Worm (Caenorhabditis elegans) whole organism, L4/young adult: Measurements from ENCODE around the gene nlp-76.
A peak's percentile ranks its signal among the peaks of the same experiment; 100 is the strongest.

Experiments
- W03F9.2 ChIP-seq: fragments of 150-350 bp; optimal IDR thresholded peaks from 2 replicates; lab custom pipeline; 2014; ENCODE audit warnings: missing biosample characterization, missing genetic modification characterization
- dao-5 ChIP-seq: sonication (generic microtip); optimal IDR thresholded peaks from 2 replicates; lab custom pipeline; 2016; ENCODE audit warnings: missing genotype, missing genetic modification characterization, moderate library complexity, missing compliant biosample characterization
- him-1 ChIP-seq: sonication (generic microtip); optimal IDR thresholded peaks from 2 replicates; lab custom pipeline; 2016; ENCODE audit warnings: missing genotype, missing genetic modification reagents, missing genetic modification characterization, missing compliant biosample characterization

Gene nlp-76

DNA sequence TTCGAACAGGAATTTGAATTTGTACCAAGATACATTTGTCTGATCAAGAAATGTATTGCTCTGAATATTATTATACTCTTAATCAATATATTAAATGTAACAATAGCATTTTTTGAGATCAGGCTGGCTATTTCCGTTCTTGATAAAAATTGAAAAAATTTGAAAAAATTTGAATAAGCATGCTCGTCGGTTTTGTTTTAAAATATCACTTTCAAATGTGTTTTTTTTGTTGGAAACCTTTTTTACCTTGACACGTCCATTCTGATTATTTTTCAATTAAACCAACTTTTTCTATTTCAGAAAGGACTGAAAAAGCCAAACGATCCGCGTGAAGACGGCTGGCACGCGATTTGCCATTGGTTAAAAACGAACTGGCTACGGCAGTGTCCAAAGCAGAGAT is 14.8 kb upstream of the nlp-76 start, which contains the start of gene adt-1:
TSS of gene adt-1 (plus strand) at position 301 of the 400 bp plus-strand sequence.
- no peak for TF ChIP-seq dao-5
- TF ChIP-seq him-1: no peak
- no peak for TF ChIP-seq W03F9.2 (tag; lab: Kevin White, UChicago)

DNA sequence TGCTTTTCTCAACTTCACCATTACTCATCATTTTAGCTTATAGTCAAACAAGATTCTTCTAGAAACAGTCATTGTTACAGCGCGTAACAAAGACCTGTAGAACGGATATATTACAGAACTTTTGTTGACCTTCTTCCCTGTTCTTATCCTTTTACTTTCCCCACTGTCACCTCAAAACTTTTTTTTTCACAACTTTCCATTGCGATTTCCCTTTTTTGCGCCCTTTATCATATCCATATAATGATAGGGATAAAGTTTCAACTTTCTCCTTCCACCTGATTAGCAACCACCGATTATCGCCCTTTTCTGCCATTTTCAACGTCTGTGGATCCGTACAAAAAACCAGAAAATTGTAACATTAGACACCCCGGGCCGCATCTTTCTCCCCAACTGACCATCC is 13.4 kb upstream of the nlp-76 start:
- TF ChIP-seq him-1 (no peak), W03F9.2 (tag; lab: Kevin White, UChicago) (no peak), dao-5 (no peak)

DNA sequence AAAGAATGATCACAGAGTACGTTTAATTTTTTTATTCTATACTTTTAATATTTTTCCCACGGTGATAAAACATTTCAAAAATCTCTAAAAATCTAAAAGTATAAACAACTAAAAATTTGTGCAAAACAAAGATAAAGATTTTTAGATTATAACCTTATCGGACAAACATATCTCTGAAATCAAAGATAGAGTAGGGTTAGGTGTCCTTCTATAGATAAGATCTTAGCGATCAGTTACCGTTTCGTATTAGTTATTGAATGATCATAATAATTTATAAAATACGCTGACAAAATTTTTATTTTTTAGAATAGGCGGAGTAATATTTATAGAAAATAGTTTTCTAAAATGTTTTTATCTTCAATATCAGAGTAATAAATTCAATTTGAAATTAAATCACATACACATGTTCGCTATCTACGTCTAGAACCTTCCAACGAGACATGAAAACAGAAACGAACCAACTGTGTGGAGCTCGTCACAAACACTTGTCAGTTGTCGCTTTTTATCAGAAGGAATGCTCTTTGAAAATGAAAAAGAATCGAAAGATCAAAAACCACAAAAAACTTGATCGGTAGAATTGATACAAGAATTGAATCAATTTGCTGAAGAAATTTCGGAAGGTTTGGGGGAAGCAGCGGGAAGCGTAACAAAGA is 8.1 kb upstream of the nlp-76 start:
- TF ChIP-seq dao-5 (no peak), him-1 (no peak), W03F9.2 (tag; lab: Kevin White, UChicago) (no peak)

DNA sequence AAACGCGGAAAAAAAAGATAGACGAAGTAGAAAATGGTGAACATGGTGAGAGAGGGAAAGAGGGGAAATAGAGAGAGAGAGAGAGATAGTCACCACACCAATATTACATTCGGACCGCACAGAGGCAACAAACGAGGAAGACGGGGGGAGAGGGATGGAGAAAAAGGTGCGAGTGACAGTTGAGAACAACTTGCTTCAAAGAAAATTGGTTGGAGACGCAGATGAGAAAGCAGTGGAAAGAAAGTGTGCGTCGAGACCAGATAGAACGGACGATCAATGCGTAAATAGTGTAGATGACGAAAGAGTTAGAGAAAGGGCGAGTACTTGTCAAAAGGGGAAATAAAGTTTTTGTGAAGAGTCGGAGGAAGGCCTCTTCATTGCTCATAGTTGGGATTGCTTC is 6.7 kb upstream of the nlp-76 start:
- TF ChIP-seq him-1 (peak; percentile 20), dao-5 (no peak), W03F9.2 (tag; lab: Kevin White, UChicago) (peak; percentile 31)

DNA sequence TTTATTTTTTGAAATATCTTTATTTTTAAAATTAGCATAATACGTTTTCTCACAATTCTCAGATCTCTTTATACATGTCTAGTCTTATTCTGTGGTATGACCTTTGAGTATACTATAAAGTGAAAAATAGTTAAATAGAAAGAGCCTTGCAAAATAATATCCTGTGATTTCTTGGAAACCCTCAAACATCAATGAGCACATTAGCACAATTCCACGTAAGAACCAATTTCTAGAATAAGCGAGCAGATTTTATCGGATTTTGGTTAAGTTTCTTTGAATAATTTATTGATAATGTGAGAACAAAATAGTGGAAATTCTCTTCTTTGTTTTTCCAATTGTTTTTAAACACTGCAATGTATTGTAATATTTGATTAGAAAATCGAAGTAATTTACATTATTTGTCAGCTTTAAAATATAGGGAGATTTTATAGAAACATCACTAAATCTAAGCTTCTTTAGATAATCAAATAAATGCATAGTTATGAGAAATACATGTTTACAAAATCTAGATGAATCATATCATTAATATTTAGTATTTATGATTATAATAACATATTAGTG is 5.3 kb upstream of the nlp-76 start:
- TF ChIP-seq W03F9.2 (tag; lab: Kevin White, UChicago) (no peak), him-1 (no peak), dao-5 (no peak)

DNA sequence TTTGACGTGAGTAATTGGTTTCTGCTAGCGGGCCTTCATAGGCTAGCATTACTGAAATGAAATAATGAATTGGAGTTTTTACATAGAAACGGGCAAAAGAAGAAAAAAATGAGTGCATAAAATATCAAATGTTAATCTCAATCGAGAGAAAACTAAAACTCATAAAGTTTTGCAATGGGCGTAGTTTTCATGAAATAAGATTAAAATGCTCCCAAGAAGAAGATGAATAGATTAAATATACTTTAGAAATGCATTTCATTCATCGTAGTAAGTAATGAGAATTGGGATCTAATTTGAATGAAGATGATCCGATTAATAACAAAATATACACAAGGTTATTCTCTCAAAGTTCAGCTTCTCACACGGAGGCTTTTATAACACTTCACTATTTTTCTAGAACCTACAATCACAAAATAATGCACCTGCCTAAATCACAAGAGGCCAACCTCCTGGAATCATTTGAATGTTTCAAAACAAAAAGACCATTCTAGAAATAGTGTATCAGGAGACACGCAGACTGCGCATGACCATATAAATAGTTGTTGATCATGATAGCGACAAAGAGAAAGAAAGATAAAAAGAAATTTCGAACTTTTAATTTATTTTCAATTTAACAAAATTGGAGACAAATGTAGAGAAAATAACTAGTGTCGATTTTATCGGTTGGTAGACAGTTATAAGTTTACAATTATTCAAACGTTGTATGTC is 4.3 kb upstream of the nlp-76 start, which contains the start of gene nhr-17:
TSS of gene nhr-17 (minus strand) at position 51 of the 708 bp plus-strand sequence.
- TF ChIP-seq dao-5: no peak
- no peak for TF ChIP-seq W03F9.2 (tag; lab: Kevin White, UChicago)
- no peak for TF ChIP-seq him-1

DNA sequence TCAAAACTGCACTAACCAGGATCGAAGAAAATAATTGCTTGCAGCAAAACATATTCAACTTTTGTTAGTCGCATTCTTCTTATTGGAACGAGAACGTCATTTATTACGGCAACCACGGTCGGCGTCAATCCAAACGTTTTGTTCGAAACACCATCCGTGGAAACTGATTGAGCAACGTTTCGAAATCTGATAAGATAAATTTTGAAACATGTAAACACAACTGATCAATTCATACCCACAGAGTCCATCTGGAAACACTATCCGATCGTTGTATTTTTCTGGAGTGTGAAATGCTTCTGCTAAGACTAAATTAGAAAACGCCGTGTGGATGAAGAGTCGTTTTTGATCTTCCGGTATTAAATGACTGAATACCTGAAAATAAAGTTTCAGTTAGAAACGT is 2.1 kb upstream of the nlp-76 start:
- TF ChIP-seq dao-5: no peak

DNA sequence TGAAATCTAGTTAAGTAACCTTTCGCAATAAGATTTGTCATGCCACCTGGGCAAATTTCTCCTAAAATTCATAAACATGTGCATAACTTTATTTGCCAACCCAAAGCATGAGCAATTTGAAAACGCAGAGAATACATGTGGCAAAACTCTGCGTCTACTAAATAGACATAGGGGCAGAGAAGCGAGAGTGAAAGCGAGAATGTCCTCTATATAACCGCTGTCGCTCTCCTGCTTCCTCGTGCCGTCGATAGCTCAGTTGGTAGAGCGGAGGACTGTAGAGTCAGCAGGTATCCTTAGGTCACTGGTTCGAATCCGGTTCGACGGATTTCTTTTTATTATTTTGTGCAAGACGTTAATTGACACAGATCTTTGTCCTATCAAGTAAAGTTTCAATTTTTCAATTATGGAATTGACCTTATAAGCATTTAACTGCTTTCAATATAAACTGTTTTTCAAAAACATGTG is 1.3 kb upstream of the nlp-76 start:
- TF ChIP-seq W03F9.2 (tag; lab: Kevin White, UChicago): no peak
- TF ChIP-seq dao-5: peak; percentile 88
- TF ChIP-seq him-1: peak; percentile 86

DNA sequence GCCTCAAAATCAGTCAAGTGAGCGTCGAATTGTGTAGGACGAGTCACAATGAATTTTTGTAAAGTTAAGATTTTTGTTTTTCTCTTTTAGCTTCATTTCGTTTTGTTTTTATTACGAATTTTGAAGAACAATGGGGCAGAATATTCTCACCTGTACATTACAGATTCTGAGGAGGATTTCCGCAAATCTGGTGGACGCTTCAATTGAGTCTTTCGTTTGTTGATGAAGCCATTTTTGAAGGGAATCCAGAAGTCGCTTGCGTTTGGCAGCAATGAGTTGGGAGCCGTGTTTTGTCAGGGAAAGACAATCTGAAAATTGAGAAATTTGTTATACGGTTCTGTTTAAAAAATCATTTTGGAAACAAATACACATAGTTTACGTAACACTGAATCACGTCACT is 740 bp upstream of the nlp-76 start:
- TF ChIP-seq dao-5 (no peak), him-1 (no peak), W03F9.2 (tag; lab: Kevin White, UChicago) (no peak)

DNA sequence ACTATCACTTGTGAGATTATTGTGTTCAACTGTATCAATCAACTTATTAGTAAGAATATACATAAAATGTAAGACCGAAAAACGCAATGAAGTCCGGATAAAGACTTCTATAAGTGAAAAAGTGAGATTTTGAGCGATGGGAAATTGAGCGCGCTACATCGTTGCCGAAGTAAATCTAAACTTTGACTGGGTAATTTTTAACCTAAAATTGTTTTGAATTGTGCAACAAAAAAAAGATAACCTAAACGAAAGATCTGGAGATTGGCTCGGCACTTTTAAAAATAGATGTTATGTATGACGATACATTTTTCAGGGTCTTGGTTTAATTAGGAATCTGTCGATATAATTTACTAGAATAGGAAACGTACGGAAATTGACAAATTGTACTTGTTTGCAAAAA is 589 bp downstream of the nlp-76 start:
- TF ChIP-seq dao-5: no peak
- TF ChIP-seq W03F9.2 (tag; lab: Kevin White, UChicago): peak; percentile 34

DNA sequence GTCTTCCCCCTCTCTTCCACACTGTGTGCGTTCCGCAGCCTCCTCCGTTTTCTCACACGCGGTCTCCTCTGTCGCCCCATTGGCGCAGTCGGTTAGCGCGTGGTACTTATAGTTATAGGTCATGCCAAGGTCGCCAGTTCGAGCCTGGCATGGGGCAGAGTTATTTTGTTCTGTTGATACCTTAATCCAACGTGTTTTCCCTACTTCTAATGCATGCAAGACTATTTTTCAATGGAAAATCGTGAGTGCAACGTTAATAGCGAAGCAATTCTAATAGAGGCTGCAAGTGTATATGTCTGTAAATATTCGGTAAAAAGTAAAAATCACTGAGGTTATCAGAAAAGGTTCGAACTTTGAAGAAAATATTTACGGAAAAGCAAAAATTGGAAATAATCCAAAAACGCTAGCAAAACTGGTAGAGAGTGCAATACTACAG is 2.6 kb downstream of the nlp-76 start:
- TF ChIP-seq dao-5 (peak; percentile 60), W03F9.2 (tag; lab: Kevin White, UChicago) (peak; percentile 17), him-1 (peak; percentile 74)

DNA sequence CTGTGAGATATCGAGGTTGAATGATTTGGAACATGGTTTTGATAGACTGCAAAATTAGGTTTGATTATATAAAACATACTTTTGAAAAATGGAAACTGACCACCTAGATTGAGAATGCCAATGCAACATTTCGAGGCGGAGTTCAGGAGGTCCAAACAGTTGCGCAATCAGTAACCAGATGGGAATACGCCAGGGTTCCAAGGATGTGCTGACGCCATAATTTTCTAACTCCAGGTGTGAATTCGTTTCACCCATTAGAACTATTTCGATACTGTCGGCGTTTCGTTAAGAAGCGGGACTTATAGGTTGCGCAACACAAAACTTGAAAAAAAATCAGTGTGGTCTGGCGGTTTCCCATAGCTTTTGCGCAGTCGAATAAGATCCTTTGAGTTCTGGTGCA is 3.9 kb downstream of the nlp-76 start, which contains the start of gene C02B4.3:
TSS of gene C02B4.3 (minus strand) at position 34 of the 400 bp plus-strand sequence.
- TF ChIP-seq dao-5 (no peak), W03F9.2 (tag; lab: Kevin White, UChicago) (no peak), him-1 (no peak)

DNA sequence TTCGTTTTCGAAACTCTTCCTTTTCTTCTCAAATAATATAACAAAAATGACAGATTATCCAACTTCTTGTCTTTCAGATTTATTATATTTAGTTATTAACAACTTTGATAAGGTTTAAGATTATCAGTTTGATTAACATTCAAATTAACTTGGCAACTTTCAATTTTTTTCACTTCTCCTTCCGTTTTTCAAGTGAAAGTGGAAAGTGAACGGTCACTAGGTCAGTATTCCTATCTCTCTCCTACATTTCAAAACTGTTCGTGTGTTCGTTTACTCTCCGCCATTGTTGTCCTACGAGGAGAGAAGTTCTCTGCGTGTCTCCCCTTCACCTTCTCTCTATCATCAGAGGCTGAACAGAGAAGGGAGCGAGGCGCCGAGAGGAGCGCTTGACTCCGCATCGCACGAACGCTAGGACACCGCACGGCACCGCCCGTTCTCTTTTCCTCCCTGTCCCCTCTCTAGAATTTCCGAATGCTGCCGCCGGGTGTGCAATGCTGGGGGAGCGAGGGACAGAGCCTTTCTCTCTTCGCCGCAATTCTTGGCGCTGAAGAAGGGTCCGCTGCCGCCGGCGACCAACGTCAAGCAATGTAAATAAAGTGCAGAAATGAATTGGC is 7.2 kb downstream of the nlp-76 start:
- TF ChIP-seq dao-5 (no peak), him-1 (peak; percentile 46), W03F9.2 (tag; lab: Kevin White, UChicago) (no peak)

DNA sequence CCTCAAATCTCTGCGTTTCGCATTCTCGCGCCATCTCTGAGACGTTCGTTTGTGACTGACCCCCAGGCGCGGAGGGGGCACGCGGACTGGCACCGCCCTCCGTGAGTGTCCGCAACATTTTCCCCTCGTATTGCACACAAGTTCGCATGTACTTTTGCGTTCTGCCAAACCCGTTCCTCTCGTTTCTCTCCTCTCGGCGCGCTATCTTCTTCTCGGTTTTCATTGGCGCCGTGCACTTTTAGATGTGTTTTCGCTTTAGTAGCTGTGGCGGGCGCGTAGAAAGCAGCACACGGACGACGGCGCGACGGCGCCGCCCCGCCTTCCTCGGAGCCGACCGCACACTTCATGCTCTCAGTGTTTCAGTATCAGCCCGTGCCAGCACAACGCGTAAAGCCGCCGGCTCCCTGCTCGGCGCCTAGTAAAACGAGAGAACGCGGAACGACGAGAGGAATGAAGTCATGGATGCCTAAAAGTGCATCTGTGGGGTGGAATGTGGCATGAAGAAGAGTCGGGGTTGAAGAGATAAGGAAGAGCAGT is 8.3 kb downstream of the nlp-76 start:
- TF ChIP-seq W03F9.2 (tag; lab: Kevin White, UChicago) (no peak), dao-5 (no peak), him-1 (no peak)
